Fruit fly (Drosophila melanogaster): Measurements from ENCODE around the gene Sas10.

DNA sequence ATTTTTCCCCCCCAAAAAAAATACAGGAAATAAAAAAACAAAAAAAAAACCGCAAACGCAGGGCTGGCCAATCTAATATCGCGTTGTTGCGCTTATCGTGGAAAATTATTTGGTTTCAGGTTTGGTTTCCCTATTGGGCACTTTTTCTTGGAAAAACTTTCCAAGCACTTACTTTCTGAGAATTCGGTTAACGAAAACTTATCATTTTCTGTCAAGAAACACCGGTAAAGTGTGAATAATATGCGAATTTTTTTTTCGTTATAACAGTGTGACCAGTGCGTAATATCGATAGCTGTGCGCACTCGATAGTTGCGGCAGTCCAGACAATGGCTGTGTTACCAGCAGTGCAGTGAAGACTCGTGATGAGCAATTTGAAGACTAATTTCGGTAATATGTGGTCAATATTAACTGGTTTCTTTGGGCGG lies 5.3 kb downstream of the Sas10 start, which contains the start of gene Rnp4F:
- TF ChIP-seq fd85E (GFP tag; optimal IDR thresholded peaks at IDR 0.05): no peak
- peak; percentile 74 for TF ChIP-seq CG10631 (GFP tag; optimal IDR thresholded peaks at IDR 0.05)
- peak; percentile 24 to 67 for TF ChIP-seq salr (GFP tag; optimal IDR thresholded peaks at IDR 0.05)
- TF ChIP-seq spab (GFP tag; optimal IDR thresholded peaks at IDR 0.05): no peak
- TF ChIP-seq CG9139 (GFP tag; optimal IDR thresholded peaks at IDR 0.05): no peak
- peak; percentile 52 for TF ChIP-seq CG10669 (GFP tag; optimal IDR thresholded peaks at IDR 0.05)
- TF ChIP-seq CG6276 (GFP tag; optimal IDR thresholded peaks at IDR 0.05): no peak
- TF ChIP-seq OdsH (GFP tag; optimal IDR thresholded peaks at IDR 0.05): peak; percentile 77
- peak; percentile 64 for TF ChIP-seq CG6854 (GFP tag; optimal IDR thresholded peaks at IDR 0.05)
- no peak for TF ChIP-seq Sox102F (GFP tag; optimal IDR thresholded peaks at IDR 0.05)
- TF ChIP-seq fd59A (GFP tag; optimal IDR thresholded peaks at IDR 0.05): peak; percentile 57
- TF ChIP-seq CG11902 (GFP tag; optimal IDR thresholded peaks at IDR 0.05): peak; percentile 73

Data from whole organism, prepupa.